Fruit fly (Drosophila melanogaster) whole organism, prepupa: ENCODE data around the gene CG5418.
A peak's percentile ranks its signal among the peaks of the same experiment; 100 is the strongest.

ENCODE experiments used
- Blimp-1 ChIP-seq: fragments of 200-800 bp; sonication (Bioruptor generic); optimal IDR thresholded peaks from 3 replicates; lab custom pipeline; 2017; ENCODE audit warnings: missing biosample characterization, missing genetic modification characterization, mild to moderate bottlenecking, moderate library complexity, missing genetic modification reagents
- CG10669 ChIP-seq: fragments of 200-800 bp; sonication (Bioruptor generic); optimal IDR thresholded peaks from 3 replicates; lab custom pipeline; 2018; ENCODE audit warnings: missing biosample characterization, mild to moderate bottlenecking, missing genetic modification characterization, moderate library complexity
- CG11294 ChIP-seq: fragments of 200-800 bp; sonication (Bioruptor generic); IDR thresholded peaks from 2 replicates; pipeline ENCODE4 v1.3.6; 2022; ENCODE audit warnings: missing biosample characterization, missing genetic modification characterization
- CG11762 ChIP-seq: fragments of 200-800 bp; sonication (Bioruptor generic); optimal IDR thresholded peaks from 3 replicates; lab custom pipeline; 2016; ENCODE audit warnings: missing biosample characterization, missing genetic modification characterization; ENCODE audit not compliant: insufficient read depth
- CG1621 ChIP-seq: fragments of 200-800 bp; sonication (Bioruptor generic); optimal IDR thresholded peaks from 3 replicates; lab custom pipeline; 2018; ENCODE audit warnings: missing biosample characterization, mild to moderate bottlenecking, missing genetic modification characterization
- CG16779 ChIP-seq: fragments of 200-800 bp; sonication (Bioruptor generic); optimal IDR thresholded peaks from 3 replicates; lab custom pipeline; 2017; ENCODE audit warnings: missing biosample characterization, mild to moderate bottlenecking, missing genetic modification characterization
- CG3032 ChIP-seq: fragments of 200-800 bp; optimal IDR thresholded peaks from 2 replicates; lab custom pipeline; 2019; ENCODE audit warnings: missing biosample characterization, mild to moderate bottlenecking, missing genetic modification characterization, moderate library complexity
- CG32006 ChIP-seq: fragments of 200-800 bp; sonication (Bioruptor generic); optimal IDR thresholded peaks from 3 replicates; lab custom pipeline; 2017; ENCODE audit warnings: missing biosample characterization, mild to moderate bottlenecking, missing genetic modification characterization
- CG34406 ChIP-seq: fragments of 200-800 bp; sonication (Bioruptor generic); optimal IDR thresholded peaks from 3 replicates; lab custom pipeline; 2016; ENCODE audit warnings: missing biosample characterization, missing genetic modification characterization
- CG3919 ChIP-seq: fragments of 200-800 bp; sonication (Bioruptor generic); optimal IDR thresholded peaks from 3 replicates; lab custom pipeline; 2016; ENCODE audit warnings: missing biosample characterization, missing genetic modification characterization
- CG4318 ChIP-seq: fragments of 200-800 bp; sonication (Bioruptor generic); optimal IDR thresholded peaks from 3 replicates; lab custom pipeline; 2017; ENCODE audit warnings: missing biosample characterization, mild to moderate bottlenecking, missing genetic modification characterization
- CG6163 ChIP-seq: fragments of 200-800 bp; sonication (Bioruptor generic); IDR thresholded peaks from 3 replicates; pipeline ENCODE4 v1.3.6; 2022; ENCODE audit warnings: missing biosample characterization, missing genetic modification characterization
- CG6276 ChIP-seq: fragments of 200-800 bp; sonication (Bioruptor generic); optimal IDR thresholded peaks from 2 replicates; lab custom pipeline; 2017; ENCODE audit warnings: missing biosample characterization, mild to moderate bottlenecking, missing genetic modification characterization
- CG6792 ChIP-seq: fragments of 200-800 bp; sonication (Bioruptor generic); optimal IDR thresholded peaks from 3 replicates; lab custom pipeline; 2016; ENCODE audit warnings: missing biosample characterization, missing genetic modification characterization
- CG6854 ChIP-seq: fragments of 200-800 bp; sonication (Bioruptor generic); optimal IDR thresholded peaks from 2 replicates; lab custom pipeline; 2017; ENCODE audit warnings: missing biosample characterization, mild to moderate bottlenecking, missing genetic modification characterization
- CG7368 ChIP-seq: fragments of 200-800 bp; sonication (Bioruptor generic); optimal IDR thresholded peaks from 3 replicates; lab custom pipeline; 2016; ENCODE audit warnings: missing biosample characterization, missing genetic modification characterization
- CG8119 ChIP-seq: fragments of 200-800 bp; sonication (Bioruptor generic); IDR thresholded peaks from 3 replicates; pipeline ENCODE4 v1.3.6; 2022; ENCODE audit warnings: missing biosample characterization, missing genetic modification characterization
- CG8632 ChIP-seq: fragments of 200-800 bp; sonication (Bioruptor generic); optimal IDR thresholded peaks from 3 replicates; lab custom pipeline; 2016; ENCODE audit warnings: missing biosample characterization, missing genetic modification characterization
- CG9139 ChIP-seq: fragments of 200-800 bp; sonication (Bioruptor generic); optimal IDR thresholded peaks from 3 replicates; lab custom pipeline; 2017; ENCODE audit warnings: missing biosample characterization, mild to moderate bottlenecking, missing genetic modification characterization
- Eip75B ChIP-seq: fragments of 200-800 bp; sonication (Bioruptor generic); optimal IDR thresholded peaks from 3 replicates; lab custom pipeline; 2016; ENCODE audit warnings: missing biosample characterization, missing genetic modification characterization
- Eip78C ChIP-seq: fragments of 200-800 bp; sonication (Bioruptor generic); peaks from one replicate; lab custom pipeline; 2016; ENCODE audit warnings: missing biosample characterization, missing genetic modification characterization
- Eip93F ChIP-seq: fragments of 200-800 bp; sonication (Bioruptor generic); optimal IDR thresholded peaks from 2 replicates; lab custom pipeline; 2016; ENCODE audit warnings: missing biosample characterization, mild to moderate bottlenecking, missing genetic modification characterization
- Ets21C ChIP-seq: fragments of 200-800 bp; sonication (Bioruptor generic); optimal IDR thresholded peaks from 3 replicates; lab custom pipeline; 2016; ENCODE audit warnings: missing biosample characterization, missing genetic modification characterization
- Ets96B ChIP-seq: fragments of 200-800 bp; optimal IDR thresholded peaks from 2 replicates; lab custom pipeline; 2019; ENCODE audit warnings: missing biosample characterization, mild to moderate bottlenecking, missing genetic modification characterization, moderate library complexity
- Gug ChIP-seq: fragments of 200-800 bp; sonication (Bioruptor generic); IDR thresholded peaks from 2 replicates; pipeline ENCODE4 v1.3.6; 2022; ENCODE audit warnings: missing biosample characterization, missing genetic modification characterization
- Hr38 ChIP-seq: sonication (Bioruptor generic); optimal IDR thresholded peaks from 2 replicates; lab custom pipeline; 2016; ENCODE audit warnings: missing biosample characterization, missing genetic modification characterization
- Hr39 ChIP-seq: fragments of 200-800 bp; sonication (Bioruptor generic); optimal IDR thresholded peaks from 2 replicates; lab custom pipeline; 2016; ENCODE audit warnings: missing biosample characterization, missing genetic modification characterization
- Hr4 ChIP-seq: fragments of 200-800 bp; sonication (Bioruptor generic); optimal IDR thresholded peaks from 3 replicates; lab custom pipeline; 2016; ENCODE audit warnings: missing biosample characterization, missing genetic modification characterization
- Lpt ChIP-seq: fragments of 200-800 bp; sonication (Bioruptor generic); optimal IDR thresholded peaks from 3 replicates; lab custom pipeline; 2016; ENCODE audit warnings: missing biosample characterization, missing genetic modification characterization
- Met ChIP-seq: fragments of 200-800 bp; sonication (Bioruptor generic); optimal IDR thresholded peaks from 3 replicates; lab custom pipeline; 2016; ENCODE audit warnings: missing biosample characterization, missing genetic modification characterization
- OdsH ChIP-seq: fragments of 200-800 bp; sonication (Bioruptor generic); optimal IDR thresholded peaks from 3 replicates; lab custom pipeline; 2016; ENCODE audit warnings: missing biosample characterization, missing genetic modification characterization
- Smox ChIP-seq: fragments of 200-800 bp; sonication (Bioruptor generic); optimal IDR thresholded peaks from 3 replicates; lab custom pipeline; 2016; ENCODE audit warnings: missing biosample characterization, missing genetic modification characterization
- Sox102F ChIP-seq: fragments of 200-800 bp; sonication (Bioruptor generic); optimal IDR thresholded peaks from 2 replicates; lab custom pipeline; 2016; ENCODE audit warnings: missing biosample characterization, mild to moderate bottlenecking, missing genetic modification characterization
- Sox14 ChIP-seq: fragments of 200-800 bp; sonication (Bioruptor generic); optimal IDR thresholded peaks from 3 replicates; lab custom pipeline; 2016; ENCODE audit warnings: missing biosample characterization, missing genetic modification characterization
- Sox15 ChIP-seq: fragments of 200-800 bp; sonication (Bioruptor generic); optimal IDR thresholded peaks from 3 replicates; lab custom pipeline; 2016; ENCODE audit warnings: missing biosample characterization, missing genetic modification characterization
- achi ChIP-seq: fragments of 200-800 bp; sonication (Bioruptor generic); optimal IDR thresholded peaks from 3 replicates; lab custom pipeline; 2016; ENCODE audit warnings: missing biosample characterization, missing genetic modification characterization
- acj6 ChIP-seq: fragments of 200-800 bp; sonication (Bioruptor generic); optimal IDR thresholded peaks from 3 replicates; lab custom pipeline; 2016; ENCODE audit warnings: missing biosample characterization, missing genetic modification characterization
- cyc ChIP-seq: fragments of 200-800 bp; sonication (Bioruptor generic); optimal IDR thresholded peaks from 3 replicates; lab custom pipeline; 2016; ENCODE audit warnings: missing biosample characterization, missing genetic modification characterization
- dac ChIP-seq: fragments of 200-800 bp; sonication (Bioruptor generic); optimal IDR thresholded peaks from 2 replicates; lab custom pipeline; 2017; ENCODE audit warnings: missing biosample characterization, mild to moderate bottlenecking, missing genetic modification characterization
- eg ChIP-seq: fragments of 200-800 bp; sonication (Bioruptor generic); IDR thresholded peaks from 3 replicates; pipeline ENCODE4 v1.3.6; 2022; ENCODE audit warnings: missing biosample characterization, missing genetic modification characterization
- esn ChIP-seq: fragments of 200-800 bp; sonication (Bioruptor generic); optimal IDR thresholded peaks from 2 replicates; lab custom pipeline; 2016; ENCODE audit warnings: missing biosample characterization, mild to moderate bottlenecking, missing genetic modification characterization, moderate library complexity
- fd59A ChIP-seq: fragments of 200-800 bp; sonication (Bioruptor generic); optimal IDR thresholded peaks from 2 replicates; lab custom pipeline; 2017; ENCODE audit warnings: missing biosample characterization, mild to moderate bottlenecking, missing genetic modification characterization, missing genetic modification reagents
- fd85E ChIP-seq: fragments of 200-800 bp; sonication (Bioruptor generic); optimal IDR thresholded peaks from 3 replicates; lab custom pipeline; 2016; ENCODE audit warnings: missing biosample characterization, missing genetic modification characterization
- fkh ChIP-seq: fragments of 200-800 bp; sonication (Bioruptor generic); optimal IDR thresholded peaks from 3 replicates; lab custom pipeline; 2017; ENCODE audit warnings: missing biosample characterization, mild to moderate bottlenecking, missing genetic modification characterization, moderate library complexity
- lz ChIP-seq: fragments of 200-800 bp; sonication (Bioruptor generic); optimal IDR thresholded peaks from 3 replicates; lab custom pipeline; 2016; ENCODE audit warnings: missing biosample characterization, missing genetic modification characterization
- net ChIP-seq: fragments of 200-800 bp; sonication (Bioruptor generic); optimal IDR thresholded peaks from 3 replicates; lab custom pipeline; 2016; ENCODE audit warnings: missing biosample characterization, missing genetic modification characterization
- pdm3 ChIP-seq: fragments of 200-800 bp; sonication (Bioruptor generic); optimal IDR thresholded peaks from 3 replicates; lab custom pipeline; 2016; ENCODE audit warnings: missing biosample characterization, missing genetic modification characterization
- salr ChIP-seq, 2 experiments: fragments of 200-800 bp; sonication (Bioruptor generic); optimal IDR thresholded peaks; 3 replicates each; lab custom pipeline; 2016 to 2018; ENCODE audit warnings: missing biosample characterization in 2 of 2, missing genetic modification characterization in 2 of 2, mild to moderate bottlenecking in 1 of 2
- spab ChIP-seq: fragments of 200-800 bp; sonication (Bioruptor generic); optimal IDR thresholded peaks from 2 replicates; lab custom pipeline; 2017; ENCODE audit warnings: missing biosample characterization, mild to moderate bottlenecking, missing genetic modification characterization, missing genetic modification reagents
- svp ChIP-seq: fragments of 200-800 bp; sonication (Bioruptor generic); peaks from one replicate; lab custom pipeline; 2016; ENCODE audit warnings: missing biosample characterization, missing genetic modification characterization
- topi ChIP-seq: fragments of 200-800 bp; sonication (Bioruptor generic); optimal IDR thresholded peaks from 3 replicates; lab custom pipeline; 2016; ENCODE audit warnings: missing biosample characterization, missing genetic modification characterization
- vri ChIP-seq: fragments of 200-800 bp; sonication (Bioruptor generic); optimal IDR thresholded peaks from 3 replicates; lab custom pipeline; 2016; ENCODE audit warnings: missing biosample characterization, mild to moderate bottlenecking, missing genetic modification characterization

Gene CG5418

DNA sequence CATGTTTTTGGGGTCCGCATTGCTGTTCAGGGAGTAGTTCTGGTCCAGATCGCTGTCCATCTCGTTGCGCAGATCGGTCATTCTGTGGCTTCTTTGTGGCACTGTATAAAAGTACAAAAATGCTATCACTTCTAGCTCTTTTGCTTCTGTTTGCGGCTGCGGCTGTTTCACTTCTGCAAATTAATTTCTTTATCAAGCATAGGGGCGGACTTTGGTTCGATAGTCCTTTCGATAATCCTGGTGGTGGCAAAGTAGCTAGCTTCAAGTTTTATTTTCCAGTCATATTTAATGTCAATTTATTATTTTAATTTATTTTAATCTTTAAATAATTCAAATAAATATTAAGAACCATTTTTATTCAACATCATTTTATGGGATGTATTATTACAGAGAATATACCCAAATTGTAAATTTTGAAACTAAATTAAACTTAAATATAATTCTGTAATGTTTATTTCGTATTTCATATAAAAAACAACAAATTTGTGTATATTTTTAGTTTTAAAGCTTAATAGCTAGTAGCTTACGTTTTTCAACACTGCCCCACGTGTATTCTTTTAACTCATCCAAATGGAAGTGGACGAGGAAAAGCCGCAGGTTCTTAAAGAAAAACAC lies 25.4 kb downstream of the CG5418 start, which contains the start of the genes CG5446 and Trm1:
Gene CG5446, minus strand, starts transcription at position 223 of the 615 bp plus-strand sequence.
Gene Trm1, plus strand, starts transcription at position 542 of the 615 bp plus-strand sequence.
- TF ChIP-seq CG4318 (GFP tag; lab: Kevin White, UChicago) = no peak
- peak; percentile 78 for TF ChIP-seq achi (GFP tag; lab: Kevin White, UChicago)
- peak; percentile 26 for TF ChIP-seq cyc (GFP tag; lab: Kevin White, UChicago)
- TF ChIP-seq CG6854 (GFP tag; lab: Kevin White, UChicago) = peak; percentile 25
- peak; percentile 8 for TF ChIP-seq Sox15 (GFP tag; lab: Kevin White, UChicago)
- TF ChIP-seq CG3032 (tag; lab: Kevin White, UChicago) = peak; percentile 70
- peak; percentile 66 for TF ChIP-seq esn (GFP tag; lab: Kevin White, UChicago)
- TF ChIP-seq CG8119 = peak; percentile 42; the same call in 1 of the 3 replicates
- TF ChIP-seq net (GFP tag; lab: Kevin White, UChicago) = peak; percentile 43
- TF ChIP-seq acj6 = peak; percentile 52
- TF ChIP-seq fkh = no peak
- peak; percentile 74 for TF ChIP-seq Ets96B (tag; lab: Kevin White, UChicago)
- TF ChIP-seq Blimp-1 (GFP tag; lab: Kevin White, UChicago) = peak; percentile 27
- TF ChIP-seq Ets21C (GFP tag; lab: Kevin White, UChicago) = no peak
- no peak for TF ChIP-seq CG11762 (GFP tag; lab: Kevin White, UChicago)
- peak; percentile 68 for TF ChIP-seq CG32006 (GFP tag; lab: Kevin White, UChicago)
- no peak; the same call in 1 of the 2 replicates for TF ChIP-seq CG11294 (GFP tag; lab: Robert Waterston, UW)
- no peak for TF ChIP-seq Hr39 (GFP tag; lab: Kevin White, UChicago)
- TF ChIP-seq CG3919 (GFP tag; lab: Kevin White, UChicago) = peak; percentile 62
- TF ChIP-seq Met (GFP tag; lab: Kevin White, UChicago) = peak; percentile 63
- TF ChIP-seq topi (GFP tag; lab: Kevin White, UChicago) = peak; percentile 17
- TF ChIP-seq Smox (GFP tag; lab: Kevin White, UChicago) = peak; percentile 23
- TF ChIP-seq Sox102F (GFP tag; lab: Kevin White, UChicago) = peak; percentile 48
- peak; percentile 40 for TF ChIP-seq vri (GFP tag; lab: Kevin White, UChicago)
- no peak for TF ChIP-seq spab (GFP tag; lab: Kevin White, UChicago)
- peak; percentile 28 for TF ChIP-seq dac
- TF ChIP-seq Sox14 (GFP tag; lab: Kevin White, UChicago) = peak; percentile 18
- TF ChIP-seq eg = peak; percentile 23; the same call in 1 of the 3 replicates
- peak; percentile 61 for TF ChIP-seq Hr4 (GFP tag; lab: Kevin White, UChicago)
- TF ChIP-seq CG34406 = peak; percentile 75
- no peak for TF ChIP-seq CG6276
- TF ChIP-seq CG6163 (GFP tag; lab: Robert Waterston, UW) = 0 out of 3 replicates have a peak, but pooled peaks have one; percentile 27
- TF ChIP-seq OdsH (GFP tag; lab: Kevin White, UChicago) = peak; percentile 50
- no peak for TF ChIP-seq Hr38 (GFP tag; lab: Kevin White, UChicago)
- TF ChIP-seq CG8632 = peak; percentile 68
- peak; percentile 32 for TF ChIP-seq CG7368 (GFP tag; lab: Kevin White, UChicago)
- TF ChIP-seq CG9139 (GFP tag; lab: Kevin White, UChicago) = peak; percentile 40
- TF ChIP-seq Eip78C (GFP tag; lab: Kevin White, UChicago) = peak; percentile 83
- peak; percentile 30 for TF ChIP-seq Lpt (GFP tag; lab: Kevin White, UChicago)
- peak; percentile 33 for TF ChIP-seq CG10669 (GFP tag; lab: Kevin White, UChicago)
- TF ChIP-seq pdm3 = peak; percentile 43
- TF ChIP-seq svp (GFP tag; lab: Kevin White, UChicago) = no peak
- TF ChIP-seq Eip75B (GFP tag; lab: Kevin White, UChicago) = peak; percentile 33
- no peak for TF ChIP-seq CG1621 (tag; lab: Kevin White, UChicago)
- peak; percentile 26 for TF ChIP-seq lz (GFP tag; lab: Kevin White, UChicago)
- peak; percentile 18 for TF ChIP-seq Eip93F (GFP tag; lab: Kevin White, UChicago)
- peak in 1 of 2 experiments; percentile 79 for TF ChIP-seq salr (GFP tag; optimal IDR thresholded peaks at IDR 0.05; lab: Kevin White, UChicago)
- peak; percentile 60 for TF ChIP-seq CG6792
- TF ChIP-seq CG16779 (tag; lab: Kevin White, UChicago) = peak; percentile 45
- TF ChIP-seq Gug (GFP tag; lab: Robert Waterston, UW) = no peak
- TF ChIP-seq fd85E (GFP tag; lab: Kevin White, UChicago) = no peak
- no peak for TF ChIP-seq fd59A (GFP tag; lab: Kevin White, UChicago)
